Worm (Caenorhabditis elegans) whole organism, late embryonic: ENCODE results near the gene nas-29.

Experiments used
- T23F11.4 ChIP-seq: fragments of 200-800 bp; sonication (Bioruptor generic); optimal IDR thresholded peaks from 2 replicates; lab custom pipeline; 2018; ENCODE audit warnings: mild to moderate bottlenecking, missing genetic modification characterization, missing compliant biosample characterization
- ceh-24 ChIP-seq: sonication (generic microtip); optimal IDR thresholded peaks from 2 replicates; lab custom pipeline; 2016; ENCODE audit warnings: mild to moderate bottlenecking, missing genetic modification characterization, missing compliant biosample characterization
- hlh-30 ChIP-seq: sonication (generic microtip); optimal IDR thresholded peaks from 2 replicates; lab custom pipeline; 2017; ENCODE audit warnings: antibody characterized with exemption, missing genetic modification characterization, missing compliant biosample characterization; ENCODE audit not compliant: insufficient read depth
- sox-4 ChIP-seq: sonication (generic microtip); optimal IDR thresholded peaks from 2 replicates; lab custom pipeline; 2017; ENCODE audit warnings: mild to moderate bottlenecking, missing genetic modification characterization, inconsistent platforms, missing compliant biosample characterization
- zip-5 ChIP-seq: sonication (generic microtip); optimal IDR thresholded peaks from 2 replicates; lab custom pipeline; 2016; ENCODE audit warnings: missing genetic modification characterization, missing compliant biosample characterization

DNA sequence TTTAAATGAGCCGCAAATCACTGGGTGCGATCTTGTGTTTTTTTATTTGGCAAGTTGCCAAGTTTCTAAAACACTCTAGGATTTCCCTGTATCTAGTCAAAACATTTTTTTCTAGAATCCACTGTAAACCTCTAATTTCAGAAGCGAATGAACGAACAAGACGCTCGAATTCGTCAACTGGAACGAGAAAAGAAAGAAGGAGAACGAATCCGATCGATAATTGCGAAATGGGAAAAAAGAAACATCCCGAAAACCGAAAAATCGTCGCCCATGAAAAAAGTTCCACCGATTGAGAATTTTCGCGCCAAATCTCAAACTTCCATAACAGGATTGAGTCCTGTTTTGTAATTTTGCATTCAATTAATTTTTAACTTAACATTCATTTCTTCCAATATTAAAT lies 35.1 kb upstream of the nas-29 start:
- no peak for TF ChIP-seq T23F11.4
- TF ChIP-seq sox-4, result no peak
- TF ChIP-seq ceh-24 (tag; lab: Kevin White, UChicago), result no peak
- TF ChIP-seq zip-5 (tag; lab: Kevin White, UChicago), result no peak
- TF ChIP-seq hlh-30 (tag; lab: Kevin White, UChicago), result no peak
